Fruit fly (Drosophila melanogaster): ENCODE results near the gene Pp2B-14D.

DNA sequence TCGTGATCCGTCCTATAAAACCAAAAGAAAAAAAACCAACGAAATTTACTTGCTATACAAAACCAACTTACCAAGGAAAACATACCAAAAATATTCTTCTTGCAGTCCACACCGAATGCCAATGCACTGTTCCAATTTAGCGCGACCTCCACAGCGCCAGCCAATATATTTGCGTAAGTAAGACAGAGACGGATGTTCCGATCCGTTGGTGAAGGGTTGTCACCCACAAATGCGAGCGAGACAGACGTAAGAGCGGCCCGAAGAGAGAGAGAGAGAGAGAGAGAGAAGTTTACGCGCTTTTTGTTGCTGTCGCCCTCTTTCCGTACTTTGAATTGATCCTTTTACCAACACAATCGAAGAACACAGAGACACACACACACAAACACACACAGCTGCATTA is 48.0 kb upstream of the Pp2B-14D start:
- TF ChIP-seq nmo (GFP tag; optimal IDR thresholded peaks at IDR 0.05) = no peak
- TF ChIP-seq CG15011 (GFP tag; optimal IDR thresholded peaks at IDR 0.05) = no peak
- no peak for TF ChIP-seq Vsx1 (GFP tag; optimal IDR thresholded peaks at IDR 0.05)
- TF ChIP-seq B-H1 (GFP tag; IDR thresholded peaks at IDR 0.05) = no peak

Data from whole organism, embryonic.